Fruit fly (Drosophila melanogaster) whole organism, embryonic: ENCODE measurements around the gene CG15170.

ENCODE experiments used
- Adf1 ChIP-seq: fragments of 200-800 bp; sonication (Bioruptor generic); IDR thresholded peaks from 2 replicates; pipeline ENCODE4 v1.3.6; 2022; ENCODE audit warnings: missing biosample characterization, missing genetic modification characterization
- CG10321 ChIP-seq: fragments of 200-800 bp; sonication (Bioruptor generic); IDR thresholded peaks from 2 replicates; pipeline ENCODE4 v1.3.6; 2022; ENCODE audit warnings: missing biosample characterization, missing genetic modification characterization
- CG11085 ChIP-seq: fragments of 200-800 bp; sonication (Bioruptor generic); IDR thresholded peaks from 2 replicates; pipeline ENCODE4 v1.3.6; 2022; ENCODE audit warnings: missing biosample characterization, missing genetic modification characterization
- CG17802 ChIP-seq: fragments of 200-800 bp; sonication (Bioruptor generic); optimal IDR thresholded peaks from 2 replicates; lab custom pipeline; 2018; ENCODE audit warnings: missing biosample characterization, mild to moderate bottlenecking, missing genetic modification characterization, moderate library complexity
- CG2199 ChIP-seq: fragments of 200-800 bp; sonication (Bioruptor generic); IDR thresholded peaks from 3 replicates; pipeline ENCODE4 v1.3.6; 2022; ENCODE audit warnings: missing biosample characterization, missing genetic modification characterization
- CG2889 ChIP-seq: fragments of 200-800 bp; sonication (Bioruptor generic); IDR thresholded peaks from 3 replicates; pipeline ENCODE4 v1.3.6; 2022; ENCODE audit warnings: missing biosample characterization, missing genetic modification characterization
- CG4328 ChIP-seq: fragments of 200-800 bp; sonication (Bioruptor generic); optimal IDR thresholded peaks from 3 replicates; lab custom pipeline; 2017; ENCODE audit warnings: missing biosample characterization, missing genetic modification reagents, missing genetic modification characterization
- CG4820 ChIP-seq: fragments of 200-800 bp; sonication (Bioruptor generic); optimal IDR thresholded peaks from 3 replicates; lab custom pipeline; 2016; ENCODE audit warnings: missing biosample characterization, missing genetic modification characterization
- CG5245 ChIP-seq: fragments of 200-800 bp; sonication (Bioruptor generic); optimal IDR thresholded peaks from 3 replicates; lab custom pipeline; 2016; ENCODE audit warnings: missing biosample characterization, missing genetic modification characterization
- CG6765 ChIP-seq: fragments of 200-800 bp; sonication (Bioruptor generic); optimal IDR thresholded peaks from 3 replicates; lab custom pipeline; 2017; ENCODE audit warnings: missing biosample characterization, mild to moderate bottlenecking, missing genetic modification characterization
- CG7839 ChIP-seq: fragments of 200-800 bp; sonication (Bioruptor generic); optimal IDR thresholded peaks from 3 replicates; lab custom pipeline; 2018; ENCODE audit warnings: missing biosample characterization, mild to moderate bottlenecking, missing genetic modification characterization, moderate library complexity
- CG7963 ChIP-seq: fragments of 200-800 bp; sonication (Bioruptor generic); IDR thresholded peaks from 3 replicates; pipeline ENCODE4 v1.3.6; 2022; ENCODE audit warnings: missing biosample characterization, missing genetic modification characterization; ENCODE audit not compliant: partially characterized antibody
- CG8290 ChIP-seq, 3 experiments: fragments of 200-800 bp; sonication (Bioruptor generic); optimal IDR thresholded peaks; 2 replicates each; lab custom pipeline; 2016 to 2019; ENCODE audit warnings: missing biosample characterization in 3 of 3, missing genetic modification characterization in 3 of 3, mild to moderate bottlenecking in 2 of 3, moderate library complexity in 1 of 3
- CG8765 ChIP-seq: fragments of 200-800 bp; sonication (Bioruptor generic); IDR thresholded peaks from 2 replicates; pipeline ENCODE4 v1.3.6; 2022; ENCODE audit warnings: missing biosample characterization, missing genetic modification characterization
- CG9797 ChIP-seq: fragments of 200-800 bp; sonication (Bioruptor generic); optimal IDR thresholded peaks from 3 replicates; lab custom pipeline; 2018; ENCODE audit warnings: missing biosample characterization, mild to moderate bottlenecking, missing genetic modification characterization
- CG9932 ChIP-seq: fragments of 200-800 bp; sonication (Bioruptor generic); IDR thresholded peaks from 2 replicates; pipeline ENCODE4 v1.3.6; 2022; ENCODE audit warnings: missing biosample characterization, missing genetic modification characterization
- CoRest ChIP-seq: fragments of 200-800 bp; sonication (Bioruptor generic); optimal IDR thresholded peaks from 3 replicates; lab custom pipeline; 2018; ENCODE audit warnings: missing biosample characterization, mild to moderate bottlenecking, missing genetic modification characterization, moderate library complexity
- Deaf1 ChIP-seq: fragments of 200-800 bp; optimal IDR thresholded peaks from 3 replicates; lab custom pipeline; 2019; ENCODE audit warnings: missing biosample characterization, mild to moderate bottlenecking, missing genetic modification characterization, moderate library complexity
- Dek ChIP-seq: fragments of 200-800 bp; sonication (Bioruptor generic); optimal IDR thresholded peaks from 3 replicates; lab custom pipeline; 2019; ENCODE audit warnings: missing biosample characterization, mild to moderate bottlenecking, missing genetic modification characterization, moderate library complexity
- Dp ChIP-seq: fragments of 200-800 bp; sonication (Bioruptor generic); optimal IDR thresholded peaks from 2 replicates; lab custom pipeline; 2018; ENCODE audit warnings: missing biosample characterization, mild to moderate bottlenecking, missing genetic modification characterization, moderate library complexity
- Dref ChIP-seq: fragments of 200-800 bp; sonication (Bioruptor generic); IDR thresholded peaks from 2 replicates; pipeline ENCODE4 v1.3.6; 2022; ENCODE audit warnings: missing biosample characterization, missing genetic modification characterization
- Fer3 ChIP-seq: fragments of 200-800 bp; sonication (Bioruptor generic); optimal IDR thresholded peaks from 2 replicates; lab custom pipeline; 2018; ENCODE audit warnings: missing biosample characterization, mild to moderate bottlenecking, missing genetic modification characterization, moderate library complexity
- H15 ChIP-seq: fragments of 200-800 bp; sonication (Bioruptor generic); IDR thresholded peaks from 3 replicates; pipeline ENCODE4 v1.3.6; 2022; ENCODE audit warnings: missing biosample characterization, missing genetic modification characterization
- Hr78 ChIP-seq, 2 experiments: fragments of 200-800 bp in 1 of 2; fragments of >200 bp in 1 of 2; sonication (Bioruptor generic) in 1 of 2; optimal IDR thresholded peaks; 2 replicates each; lab custom pipeline; 2017 to 2019; ENCODE audit warnings: missing biosample characterization in 2 of 2, missing genetic modification characterization in 2 of 2, mild to moderate bottlenecking in 1 of 2, moderate library complexity in 1 of 2
- Hsf ChIP-seq: fragments of 200-800 bp; sonication (Bioruptor generic); optimal IDR thresholded peaks from 3 replicates; lab custom pipeline; 2016; ENCODE audit warnings: missing biosample characterization, missing genetic modification characterization
- Kr ChIP-seq: fragments of 200-800 bp; sonication (Bioruptor generic); optimal IDR thresholded peaks from 2 replicates; lab custom pipeline; 2017; ENCODE audit warnings: missing biosample characterization, mild to moderate bottlenecking, missing genetic modification characterization
- Lim3 ChIP-seq: fragments of 200-800 bp; sonication (Bioruptor generic); IDR thresholded peaks from 2 replicates; pipeline ENCODE4 v1.3.6; 2022; ENCODE audit warnings: missing biosample characterization, missing genetic modification characterization
- Sox100B ChIP-seq: fragments of 200-800 bp; sonication (Bioruptor generic); optimal IDR thresholded peaks from 3 replicates; lab custom pipeline; 2018; ENCODE audit warnings: missing biosample characterization, mild to moderate bottlenecking, missing genetic modification characterization
- TFAM ChIP-seq: fragments of 200-800 bp; sonication (Bioruptor generic); optimal IDR thresholded peaks from 2 replicates; lab custom pipeline; 2017; ENCODE audit warnings: missing biosample characterization, missing genetic modification characterization, inconsistent platforms
- amos ChIP-seq: fragments of 200-800 bp; sonication (Bioruptor generic); IDR thresholded peaks from 2 replicates; pipeline ENCODE4 v1.3.6; 2022; ENCODE audit warnings: missing biosample characterization, missing genetic modification characterization; ENCODE audit not compliant: partially characterized antibody
- ap ChIP-seq: fragments of 200-800 bp; sonication (Bioruptor generic); IDR thresholded peaks from 2 replicates; pipeline ENCODE4 v1.3.6; 2022; ENCODE audit warnings: missing biosample characterization, missing genetic modification characterization
- bab2 ChIP-seq: fragments of 200-800 bp; sonication (Bioruptor generic); optimal IDR thresholded peaks from 2 replicates; lab custom pipeline; 2016; ENCODE audit warnings: missing biosample characterization, missing genetic modification characterization
- ci ChIP-seq: fragments of 200-800 bp; sonication (Bioruptor generic); IDR thresholded peaks from 3 replicates; pipeline ENCODE4 v1.3.6; 2022; ENCODE audit warnings: missing biosample characterization, missing genetic modification characterization
- da ChIP-seq: fragments of 200-800 bp; sonication (Bioruptor generic); optimal IDR thresholded peaks from 2 replicates; lab custom pipeline; 2016; ENCODE audit warnings: missing biosample characterization, missing genetic modification characterization
- ftz-f1 ChIP-seq: fragments of 200-800 bp; sonication (Bioruptor generic); optimal IDR thresholded peaks from 2 replicates; lab custom pipeline; 2016; ENCODE audit warnings: missing biosample characterization, missing genetic modification characterization
- hbn ChIP-seq: fragments of 200-800 bp; sonication (Bioruptor generic); IDR thresholded peaks from 2 replicates; pipeline ENCODE4 v1.3.6; 2022; ENCODE audit warnings: missing biosample characterization, missing genetic modification characterization; ENCODE audit not compliant: partially characterized antibody
- hkb ChIP-seq, 2 experiments: fragments of 200-800 bp in 1 of 2; fragments of >200 bp in 1 of 2; sonication (Bioruptor generic) in 1 of 2; IDR thresholded peaks in 1 of 2; optimal IDR thresholded peaks in 1 of 2; 2 replicates each; pipeline versions ENCODE4 v1.3.6 to Lab custom; 2017 to 2022; ENCODE audit warnings: missing biosample characterization in 1 of 2, missing genetic modification characterization in 1 of 2
- ind ChIP-seq: fragments of 200-800 bp; sonication (Bioruptor generic); optimal IDR thresholded peaks from 3 replicates; lab custom pipeline; 2016; ENCODE audit warnings: missing biosample characterization, missing genetic modification characterization
- knrl ChIP-seq: fragments of 200-800 bp; sonication (Bioruptor generic); IDR thresholded peaks from 3 replicates; pipeline ENCODE4 v1.3.6; 2022; ENCODE audit warnings: missing biosample characterization, missing genetic modification characterization; ENCODE audit not compliant: partially characterized antibody
- mam ChIP-seq: fragments of 200-800 bp; sonication (Bioruptor generic); optimal IDR thresholded peaks from 3 replicates; lab custom pipeline; 2016; ENCODE audit warnings: missing biosample characterization, missing genetic modification characterization
- mld ChIP-seq: fragments of 200-800 bp; sonication (Bioruptor generic); IDR thresholded peaks from 3 replicates; pipeline ENCODE4 v1.3.6; 2022; ENCODE audit warnings: missing biosample characterization, missing genetic modification characterization; ENCODE audit not compliant: partially characterized antibody
- pnt ChIP-seq: fragments of 200-800 bp; sonication (Bioruptor generic); optimal IDR thresholded peaks from 3 replicates; lab custom pipeline; 2016; ENCODE audit warnings: missing biosample characterization, missing genetic modification characterization
- prd ChIP-seq, 3 experiments: fragments of >200 bp in 2 of 3; fragments of 200-800 bp in 1 of 3; sonication (Bioruptor generic) in 1 of 3; optimal IDR thresholded peaks in 2 of 3; IDR thresholded peaks in 1 of 3; 2 replicates in 2 of 3; 3 replicates in 1 of 3; pipeline versions ENCODE4 v1.3.6 to Lab custom; 2017 to 2022; ENCODE audit warnings: missing biosample characterization in 1 of 3, missing genetic modification characterization in 1 of 3
- stwl ChIP-seq: fragments of 200-800 bp; sonication (Bioruptor generic); optimal IDR thresholded peaks from 3 replicates; lab custom pipeline; 2018; ENCODE audit warnings: missing biosample characterization, mild to moderate bottlenecking, missing genetic modification characterization, moderate library complexity
- sug ChIP-seq: fragments of 200-800 bp; optimal IDR thresholded peaks from 2 replicates; lab custom pipeline; 2019; ENCODE audit warnings: missing biosample characterization, mild to moderate bottlenecking, missing genetic modification characterization, moderate library complexity
- zen ChIP-seq: fragments of 200-800 bp; sonication (Bioruptor generic); optimal IDR thresholded peaks from 3 replicates; lab custom pipeline; 2018; ENCODE audit warnings: missing biosample characterization, mild to moderate bottlenecking, missing genetic modification characterization, moderate library complexity

Gene CG15170

dm6 chr2L:19021278-19022220 lies 31.5 kb upstream of the CG15170 start (continued):
- TF ChIP-seq hkb (optimal IDR thresholded peaks at IDR 0.05; lab: Kevin White, UChicago) (no peak), hkb (GFP tag; IDR thresholded peaks at IDR 0.05; lab: Robert Waterston, UW) (peak; percentile 70), CG7839 (peak; percentile 85), ftz-f1 (GFP tag; lab: Kevin White, UChicago) (no peak), CG10321 (GFP tag; lab: Robert Waterston, UW) (no peak), Sox100B (peak; percentile 86), CG9797 (GFP tag; lab: Kevin White, UChicago) (no peak), CG7963 (GFP tag; lab: Robert Waterston, UW) (no peak), Kr (GFP tag; lab: Kevin White, UChicago) (no peak), Hsf (GFP tag; lab: Kevin White, UChicago) (peak; percentile 71), CG6765 (GFP tag; lab: Kevin White, UChicago) (peak; percentile 23), CG9932 (GFP tag; lab: Robert Waterston, UW) (peak; percentile 62), Deaf1 (tag; lab: Kevin White, UChicago) (peak; percentile 63), ap (peak; percentile 38; the same call in 1 of the 2 replicates), mld (no peak), bab2 (GFP tag; lab: Kevin White, UChicago) (peak; percentile 39), sug (tag; lab: Kevin White, UChicago) (peak; percentile 85), CG8290 (GFP tag; optimal IDR thresholded peaks at IDR 0.05; lab: Kevin White, UChicago) (peak; percentile 25), CG8290 (tag; optimal IDR thresholded peaks at IDR 0.05; lab: Kevin White, UChicago) (no peak), Lim3 (no peak), ind (GFP tag; lab: Kevin White, UChicago) (peak; percentile 57), CoRest (tag; lab: Kevin White, UChicago) (peak; percentile 89), pnt (GFP tag; lab: Kevin White, UChicago) (peak; percentile 5), CG11085 (GFP tag; lab: Robert Waterston, UW) (0 out of 2 replicates have a peak, but pooled peaks have one; percentile 25), stwl (no peak), Hr78 (GFP tag; optimal IDR thresholded peaks at IDR 0.05; lab: Kevin White, UChicago) (peak in 1 of 2 experiments; percentile 68), da (GFP tag; lab: Kevin White, UChicago) (no peak), hbn (no peak), prd (optimal IDR thresholded peaks at IDR 0.05; lab: Kevin White, UChicago) (no peak), prd (GFP tag; IDR thresholded peaks at IDR 0.05; lab: Robert Waterston, UW) (peak; percentile 48; the same call in 2 of the 3 replicates), Dp (GFP tag; lab: Kevin White, UChicago) (no peak), CG2199 (GFP tag; lab: Robert Waterston, UW) (0 out of 3 replicates have a peak, but pooled peaks have one; percentile 43), knrl (GFP tag; lab: Robert Waterston, UW) (no peak), CG8765 (no peak), CG4820 (GFP tag; lab: Kevin White, UChicago) (peak; percentile 61), CG17802 (tag; lab: Kevin White, UChicago) (peak; percentile 16), Dek (tag; lab: Kevin White, UChicago) (peak; percentile 78), Adf1 (GFP tag; lab: Robert Waterston, UW) (peak; percentile 44; the same call in 1 of the 2 replicates), CG2889 (peak; percentile 38; the same call in 1 of the 3 replicates), ci (GFP tag; lab: Robert Waterston, UW) (peak; percentile 76; the same call in 2 of the 3 replicates), amos (GFP tag; lab: Robert Waterston, UW) (0 out of 2 replicates have a peak, but pooled peaks have one; percentile 23), TFAM (no peak), zen (tag; lab: Kevin White, UChicago) (peak; percentile 4), H15 (GFP tag; lab: Robert Waterston, UW) (peak; percentile 17; the same call in 1 of the 3 replicates), Fer3 (tag; lab: Kevin White, UChicago) (peak; percentile 68), CG4328 (GFP tag; lab: Kevin White, UChicago) (peak; percentile 55), mam (peak; percentile 20), CG5245 (GFP tag; lab: Kevin White, UChicago) (peak; percentile 57), Dref (GFP tag; lab: Robert Waterston, UW) (no peak)
